Worm (Caenorhabditis elegans) whole organism, late embryonic: ENCODE data around the gene npp-3.

Source experiments
- C08G9.2 ChIP-seq: sonication (generic microtip); optimal IDR thresholded peaks from 2 replicates; lab custom pipeline; 2016; ENCODE audit warnings: mild to moderate bottlenecking, missing genetic modification characterization, moderate library complexity, missing compliant biosample characterization
- K09A11.1 ChIP-seq: sonication (generic microtip); optimal IDR thresholded peaks from 2 replicates; lab custom pipeline; 2017; ENCODE audit warnings: antibody characterized with exemption, mild to moderate bottlenecking, missing genetic modification characterization, missing compliant biosample characterization; ENCODE audit not compliant: insufficient read depth
- ceh-22 ChIP-seq: sonication (generic microtip); optimal IDR thresholded peaks from 2 replicates; lab custom pipeline; 2017; ENCODE audit warnings: missing biosample characterization, missing genetic modification characterization
- ceh-9 ChIP-seq: sonication (generic microtip); optimal IDR thresholded peaks from 2 replicates; lab custom pipeline; 2016; ENCODE audit warnings: mild to moderate bottlenecking, missing genetic modification characterization, inconsistent platforms, missing compliant biosample characterization
- elt-2 ChIP-seq: sonication (generic microtip); optimal IDR thresholded peaks from 2 replicates; lab custom pipeline; 2016; ENCODE audit warnings: missing genetic modification reagents, missing genetic modification characterization, missing compliant biosample characterization
- fkh-10 ChIP-seq: fragments of 150-350 bp; optimal IDR thresholded peaks from 2 replicates; lab custom pipeline; 2014; ENCODE audit warnings: missing biosample characterization, missing genetic modification reagents, missing genetic modification characterization
- gmeb-2 ChIP-seq: sonication (generic microtip); optimal IDR thresholded peaks from 2 replicates; lab custom pipeline; 2016; ENCODE audit warnings: missing genetic modification characterization, inconsistent platforms, missing compliant biosample characterization
- hlh-8 ChIP-seq: sonication (generic microtip); optimal IDR thresholded peaks from 2 replicates; lab custom pipeline; 2016; ENCODE audit warnings: missing genotype, missing genetic modification characterization, missing compliant biosample characterization
- rnt-1 ChIP-seq: sonication (generic microtip); optimal IDR thresholded peaks from 2 replicates; lab custom pipeline; 2016; ENCODE audit warnings: missing genetic modification characterization, missing compliant biosample characterization
- tbx-2 ChIP-seq: sonication (generic microtip); optimal IDR thresholded peaks from 2 replicates; lab custom pipeline; 2016; ENCODE audit warnings: missing genetic modification characterization, missing compliant biosample characterization
- unc-86 ChIP-seq: sonication (generic microtip); optimal IDR thresholded peaks from 2 replicates; lab custom pipeline; 2016; ENCODE audit warnings: missing genetic modification characterization, missing compliant biosample characterization

DNA sequence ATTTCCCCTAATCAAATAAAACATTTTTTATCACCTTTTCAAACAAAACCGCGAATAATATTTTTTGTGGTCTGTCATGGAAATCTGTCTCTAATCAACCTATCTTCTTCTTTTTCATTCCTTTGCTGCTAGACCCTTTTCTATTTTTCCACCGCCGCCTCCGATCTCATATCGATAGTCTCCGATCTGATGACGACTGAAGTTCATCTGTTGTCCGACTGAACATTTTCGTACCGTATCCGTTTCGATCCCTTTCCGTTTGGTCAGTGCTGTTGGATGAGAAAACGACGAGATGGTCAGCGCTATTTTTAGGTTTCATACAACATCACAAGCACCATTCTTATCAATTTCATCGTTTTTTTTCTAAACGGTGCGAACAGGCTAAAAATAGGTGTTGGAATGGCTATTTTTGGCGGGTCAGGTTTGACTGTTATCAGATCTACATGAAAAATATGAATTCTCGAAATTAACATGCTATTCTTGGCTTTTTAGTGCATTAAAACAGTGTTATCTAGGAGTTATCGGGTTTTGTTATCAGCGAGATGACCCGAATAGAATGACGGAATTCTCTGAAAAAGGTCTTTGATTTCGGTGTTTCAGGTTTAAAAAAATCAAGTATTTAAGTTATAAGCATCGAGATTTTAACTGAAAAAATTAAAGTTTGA lies 37.9 kb downstream of the npp-3 start:
- TF ChIP-seq fkh-10 (no peak), C08G9.2 (no peak), K09A11.1 (tag; lab: Kevin White, UChicago) (no peak), unc-86 (tag; lab: Kevin White, UChicago) (no peak), gmeb-2 (no peak), ceh-9 (tag; lab: Kevin White, UChicago) (no peak), elt-2 (peak; percentile 45), ceh-22 (tag; lab: Kevin White, UChicago) (no peak), tbx-2 (tag; lab: Kevin White, UChicago) (no peak), rnt-1 (tag; lab: Kevin White, UChicago) (no peak), hlh-8 (tag; lab: Kevin White, UChicago) (no peak)
